Worm (Caenorhabditis elegans) whole organism, L3 larva: ENCODE measurements around the gene C23H4.8.

Source experiments
- ZK546.5 ChIP-seq: sonication (generic microtip); optimal IDR thresholded peaks from 2 replicates; lab custom pipeline; 2017; ENCODE audit warnings: missing biosample characterization, missing genetic modification characterization
- aly-2 ChIP-seq: fragments of 150-350 bp; optimal IDR thresholded peaks from 2 replicates; lab custom pipeline; 2014; ENCODE audit warnings: missing biosample characterization, missing genetic modification characterization
- ama-1 ChIP-seq: fragments of 150-350 bp; optimal IDR thresholded peaks from 2 replicates; lab custom pipeline; 2018
- ceh-16 ChIP-seq: sonication (generic microtip); optimal IDR thresholded peaks from 2 replicates; lab custom pipeline; 2017; ENCODE audit warnings: missing biosample characterization, missing genetic modification characterization
- ceh-28 ChIP-seq: fragments of 150-350 bp; optimal IDR thresholded peaks from 2 replicates; lab custom pipeline; 2014; ENCODE audit warnings: missing biosample characterization, missing genetic modification reagents, missing genetic modification characterization
- ceh-9 ChIP-seq: sonication (generic microtip); optimal IDR thresholded peaks from 2 replicates; lab custom pipeline; 2018; ENCODE audit warnings: missing biosample characterization, missing genetic modification characterization
- egl-27 ChIP-seq: sonication (generic microtip); optimal IDR thresholded peaks from 4 replicates; lab custom pipeline; 2017; ENCODE audit warnings: missing biosample characterization, missing genetic modification reagents, missing genetic modification characterization
- egl-5 ChIP-seq: fragments of 150-350 bp; optimal IDR thresholded peaks from 2 replicates; lab custom pipeline; 2017; ENCODE audit warnings: missing biosample characterization, missing genetic modification reagents, missing genetic modification characterization, inconsistent platforms
- elt-1 ChIP-seq: fragments of 150-350 bp; optimal IDR thresholded peaks from 2 replicates; lab custom pipeline; 2014; ENCODE audit warnings: missing biosample characterization, missing genetic modification characterization
- elt-2 ChIP-seq: sonication (generic microtip); optimal IDR thresholded peaks from 2 replicates; lab custom pipeline; 2016; ENCODE audit warnings: missing genetic modification reagents, mild to moderate bottlenecking, missing genetic modification characterization, missing compliant biosample characterization
- elt-3 ChIP-seq, 3 experiments: fragments of 150-350 bp in 1 of 3; sonication (generic microtip) in 2 of 3; optimal IDR thresholded peaks; 2 replicates in 2 of 3; 4 replicates in 1 of 3; lab custom pipeline; 2014 to 2017; ENCODE audit warnings: missing biosample characterization in 3 of 3, missing genetic modification characterization in 3 of 3
- fkh-10 ChIP-seq: sonication (generic microtip); optimal IDR thresholded peaks from 2 replicates; lab custom pipeline; 2017; ENCODE audit warnings: missing biosample characterization, missing genetic modification reagents, missing genetic modification characterization
- fkh-2 ChIP-seq: fragments of 150-350 bp; optimal IDR thresholded peaks from 2 replicates; lab custom pipeline; 2014; ENCODE audit warnings: missing biosample characterization, missing genetic modification reagents, missing genetic modification characterization
- fos-1 ChIP-seq: fragments of 150-350 bp; optimal IDR thresholded peaks from 2 replicates; lab custom pipeline; 2014; ENCODE audit warnings: missing biosample characterization, missing genetic modification characterization
- hmg-11 ChIP-seq: sonication (generic microtip); optimal IDR thresholded peaks from 2 replicates; lab custom pipeline; 2016; ENCODE audit warnings: missing genetic modification characterization, missing compliant biosample characterization
- jun-1 ChIP-seq: fragments of 150-350 bp; optimal IDR thresholded peaks from 2 replicates; lab custom pipeline; 2014; ENCODE audit warnings: missing biosample characterization, missing genetic modification reagents, missing genetic modification characterization
- lin-39 ChIP-seq: fragments of 150-350 bp; optimal IDR thresholded peaks from 2 replicates; lab custom pipeline; 2018; ENCODE audit warnings: missing biosample characterization, missing genetic modification reagents, missing genetic modification characterization
- lsy-12 ChIP-seq: sonication (generic microtip); optimal IDR thresholded peaks from 2 replicates; lab custom pipeline; 2016; ENCODE audit warnings: mild to moderate bottlenecking, missing genetic modification characterization, missing compliant biosample characterization
- mdl-1 ChIP-seq: fragments of 150-350 bp; optimal IDR thresholded peaks from 2 replicates; lab custom pipeline; 2014; ENCODE audit warnings: missing biosample characterization, missing genetic modification characterization
- mml-1 ChIP-seq: fragments of 150-350 bp; sonication (generic microtip); optimal IDR thresholded peaks from 3 replicates; lab custom pipeline; 2014; ENCODE audit warnings: missing biosample characterization, missing genetic modification characterization
- nfya-1 ChIP-seq: sonication (generic microtip); optimal IDR thresholded peaks from 2 replicates; lab custom pipeline; 2017; ENCODE audit warnings: missing genetic modification characterization, mild to moderate bottlenecking, missing compliant biosample characterization, antibody characterized with exemption, moderate library complexity; ENCODE audit not compliant: insufficient read depth
- nhr-11 ChIP-seq: fragments of 150-350 bp; optimal IDR thresholded peaks from 2 replicates; lab custom pipeline; 2014; ENCODE audit warnings: missing biosample characterization, missing genetic modification characterization
- nhr-12 ChIP-seq: fragments of 150-350 bp; optimal IDR thresholded peaks from 2 replicates; lab custom pipeline; 2014; ENCODE audit warnings: missing biosample characterization, missing genetic modification characterization
- nhr-23 ChIP-seq: fragments of 150-350 bp; optimal IDR thresholded peaks from 2 replicates; lab custom pipeline; 2014; ENCODE audit warnings: missing biosample characterization, missing genetic modification reagents, missing genetic modification characterization
- nhr-237 ChIP-seq: fragments of 150-350 bp; optimal IDR thresholded peaks from 2 replicates; lab custom pipeline; 2014; ENCODE audit warnings: missing biosample characterization, missing genetic modification characterization
- nhr-25 ChIP-seq: sonication (generic microtip); optimal IDR thresholded peaks from 2 replicates; lab custom pipeline; 2017; ENCODE audit warnings: missing biosample characterization, missing genetic modification characterization
- nhr-28 ChIP-seq: fragments of 150-350 bp; optimal IDR thresholded peaks from 2 replicates; lab custom pipeline; 2014; ENCODE audit warnings: missing biosample characterization, missing genetic modification characterization
- nhr-43 ChIP-seq: sonication (generic microtip); optimal IDR thresholded peaks from 2 replicates; lab custom pipeline; 2016; ENCODE audit warnings: mild to moderate bottlenecking, missing genetic modification characterization, missing compliant biosample characterization; ENCODE audit not compliant: poor library complexity, severe bottlenecking
- nhr-67 ChIP-seq: fragments of 150-350 bp; optimal IDR thresholded peaks from 2 replicates; lab custom pipeline; 2014; ENCODE audit warnings: missing biosample characterization, missing genetic modification characterization
- nhr-76 ChIP-seq: fragments of 150-350 bp; sonication (generic microtip); optimal IDR thresholded peaks from 5 replicates; lab custom pipeline; 2014; ENCODE audit warnings: missing biosample characterization, missing genetic modification characterization
- nhr-77 ChIP-seq: fragments of 150-350 bp; optimal IDR thresholded peaks from 2 replicates; lab custom pipeline; 2014; ENCODE audit warnings: missing biosample characterization, missing genetic modification characterization
- pha-4 ChIP-seq: fragments of 150-350 bp; optimal IDR thresholded peaks from 2 replicates; lab custom pipeline; 2014; ENCODE audit warnings: missing biosample characterization, missing genetic modification reagents, missing genetic modification characterization
- pqm-1 ChIP-seq: fragments of 150-350 bp; optimal IDR thresholded peaks from 2 replicates; lab custom pipeline; 2017; ENCODE audit warnings: missing biosample characterization, missing genetic modification characterization, inconsistent platforms
- sea-2 ChIP-seq: fragments of 150-350 bp; sonication (generic microtip); optimal IDR thresholded peaks from 4 replicates; lab custom pipeline; 2014; ENCODE audit warnings: missing biosample characterization, missing genetic modification reagents, missing genetic modification characterization
- tbx-2 ChIP-seq: sonication (generic microtip); optimal IDR thresholded peaks from 2 replicates; lab custom pipeline; 2016; ENCODE audit warnings: mild to moderate bottlenecking, missing genetic modification characterization, missing compliant biosample characterization
- unc-39 ChIP-seq: sonication (generic microtip); optimal IDR thresholded peaks from 4 replicates; lab custom pipeline; 2017; ENCODE audit warnings: missing biosample characterization, missing genetic modification characterization
- unc-62 ChIP-seq: fragments of 150-350 bp; sonication (generic microtip); optimal IDR thresholded peaks from 4 replicates; lab custom pipeline; 2014; ENCODE audit warnings: missing biosample characterization, missing genetic modification reagents, missing genetic modification characterization
- zag-1 ChIP-seq: fragments of 150-350 bp; optimal IDR thresholded peaks from 2 replicates; lab custom pipeline; 2014; ENCODE audit warnings: missing biosample characterization, missing genetic modification characterization
- ztf-11 ChIP-seq: fragments of 150-350 bp; optimal IDR thresholded peaks from 2 replicates; lab custom pipeline; 2014; ENCODE audit warnings: missing biosample characterization, missing genetic modification characterization
- ztf-4 ChIP-seq: fragments of 150-350 bp; optimal IDR thresholded peaks from 2 replicates; lab custom pipeline; 2014; ENCODE audit warnings: missing biosample characterization, missing genetic modification characterization

The C23H4.8 gene

DNA sequence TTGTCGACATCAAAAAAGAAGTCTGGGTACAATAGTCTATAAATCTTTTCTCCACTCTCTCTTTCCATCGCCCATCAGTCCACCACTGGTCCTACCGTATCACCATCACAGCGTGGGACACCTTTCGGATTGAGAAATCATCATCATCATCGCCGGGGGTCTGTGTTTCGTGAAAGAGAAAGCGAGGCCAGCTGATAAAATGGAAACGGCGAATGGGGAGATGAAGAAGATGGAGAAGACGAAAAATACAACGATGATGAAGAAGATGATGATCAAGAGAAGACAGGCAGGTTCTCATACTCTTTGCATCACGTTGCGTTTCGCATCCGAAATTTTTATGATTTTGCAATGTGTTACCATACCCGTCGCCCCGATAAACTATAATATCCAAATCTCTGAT, 40.6 kb upstream of the C23H4.8 start:
- TF ChIP-seq ZK546.5 (no peak), ztf-11 (no peak), tbx-2 (tag; lab: Kevin White, UChicago) (no peak), lin-39 (tag; lab: Kevin White, UChicago) (peak; percentile 3), fkh-2 (tag; lab: Kevin White, UChicago) (no peak), unc-39 (tag; lab: Kevin White, UChicago) (no peak), nhr-43 (peak; percentile 73), mdl-1 (no peak), egl-27 (tag; lab: Kevin White, UChicago) (no peak), jun-1 (no peak), ceh-9 (tag; lab: Kevin White, UChicago) (no peak), nhr-76 (tag; lab: Kevin White, UChicago) (no peak), nhr-11 (tag; lab: Kevin White, UChicago) (no peak), nhr-67 (tag; lab: Kevin White, UChicago) (no peak), pha-4 (tag; lab: Kevin White, UChicago) (no peak), unc-62 (no peak), elt-1 (tag; lab: Kevin White, UChicago) (no peak), mml-1 (tag; lab: Kevin White, UChicago) (no peak), nhr-12 (tag; lab: Kevin White, UChicago) (no peak), ztf-4 (tag; lab: Kevin White, UChicago) (no peak), egl-5 (peak; percentile 0), fkh-10 (GFP tag; lab: Kevin White, UChicago) (no peak), nfya-1 (tag; lab: Kevin White, UChicago) (no peak), nhr-77 (tag; lab: Kevin White, UChicago) (no peak), ceh-16 (tag; lab: Kevin White, UChicago) (no peak), zag-1 (tag; lab: Kevin White, UChicago) (no peak), aly-2 (tag; lab: Kevin White, UChicago) (no peak), elt-2 (no peak), nhr-237 (no peak), fos-1 (tag; lab: Kevin White, UChicago) (no peak), nhr-23 (tag; lab: Kevin White, UChicago) (peak; percentile 49), hmg-11 (no peak), nhr-28 (tag; lab: Kevin White, UChicago) (no peak), sea-2 (no peak)

DNA sequence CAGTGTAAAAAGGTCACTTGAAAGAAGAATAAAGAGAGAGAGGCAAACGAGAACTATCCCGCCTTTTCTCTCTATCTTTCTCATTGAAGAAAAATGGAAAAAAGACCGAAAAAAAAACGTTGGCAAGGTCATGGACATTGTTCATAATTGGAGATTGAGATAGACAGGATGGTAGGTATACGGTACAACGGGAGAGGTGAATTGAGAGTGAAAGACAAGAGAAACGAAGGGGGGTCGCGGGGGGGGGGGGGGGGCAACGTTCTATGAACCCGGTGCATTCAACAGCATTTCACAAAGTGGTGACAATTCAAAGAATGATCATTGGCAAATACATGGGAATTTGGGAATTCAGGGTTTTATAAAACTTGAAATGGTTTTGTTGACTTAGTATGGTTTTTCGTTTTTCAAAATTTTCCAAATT, 40.2 kb upstream of the C23H4.8 start:
- TF ChIP-seq unc-39 (tag; lab: Kevin White, UChicago) (no peak), ceh-28 (tag; lab: Kevin White, UChicago) (no peak), unc-62 (no peak), nhr-237 (no peak), elt-3 (tag; optimal IDR thresholded peaks at IDR 0.05; lab: Kevin White, UChicago) (no peak), nfya-1 (tag; lab: Kevin White, UChicago) (no peak), nhr-25 (peak; percentile 74), mml-1 (tag; lab: Kevin White, UChicago) (no peak), fkh-2 (tag; lab: Kevin White, UChicago) (no peak), ama-1 (lab: Kevin White, UChicago) (no peak), ztf-11 (no peak), lsy-12 (no peak), mdl-1 (no peak), nhr-23 (tag; lab: Kevin White, UChicago) (peak; percentile 53), ZK546.5 (no peak), pqm-1 (no peak), elt-2 (peak; percentile 22), nhr-77 (tag; lab: Kevin White, UChicago) (no peak), lin-39 (tag; lab: Kevin White, UChicago) (no peak), pha-4 (tag; lab: Kevin White, UChicago) (no peak), zag-1 (tag; lab: Kevin White, UChicago) (no peak)

DNA sequence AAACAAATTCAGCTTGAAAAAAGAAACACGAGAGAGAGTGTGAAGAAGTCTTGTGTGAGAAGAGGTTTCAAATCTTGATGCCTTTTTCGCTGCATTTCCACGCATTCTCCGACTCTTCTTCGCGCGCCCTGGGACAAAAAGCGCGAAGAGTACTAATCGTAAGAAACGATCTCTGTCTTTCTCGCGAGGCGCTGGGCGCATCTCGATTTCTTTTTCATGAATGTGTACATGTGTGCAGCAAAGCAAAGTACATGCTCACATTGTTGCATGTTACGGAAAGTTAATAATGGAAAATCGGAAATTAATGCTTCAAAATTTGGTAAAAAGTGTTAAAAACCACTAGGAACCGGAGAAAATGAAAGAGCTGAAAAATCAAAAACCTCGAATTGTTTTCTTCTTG, 39.5 kb upstream of the C23H4.8 start:
- TF ChIP-seq hmg-11, result peak; percentile 0
- TF ChIP-seq nfya-1 (tag; lab: Kevin White, UChicago), result peak; percentile 49
- TF ChIP-seq ZK546.5, result no peak
- TF ChIP-seq lin-39 (tag; lab: Kevin White, UChicago), result peak; percentile 15
- TF ChIP-seq nhr-67 (tag; lab: Kevin White, UChicago), result no peak
- TF ChIP-seq elt-1 (tag; lab: Kevin White, UChicago), result peak; percentile 67
